Worm (Caenorhabditis elegans): Measurements from ENCODE around the gene F44A6.3.

ce11 chrX:10194327-10195096, 18.1 kb upstream of the F44A6.3 start, which contains the start of gene myrf-2:
- TF ChIP-seq unc-62 (GFP tag; optimal IDR thresholded peaks at IDR 0.05 in 1 of 2), result peak in 1 of 2 experiments; percentile 52
- no peak for TF ChIP-seq unc-62 (tag; optimal IDR thresholded peaks at IDR 0.05)
- no peak for TF ChIP-seq tag-97 (GFP tag; IDR thresholded peaks at IDR 0.05)
- TF ChIP-seq nhr-28 (tag; optimal IDR thresholded peaks at IDR 0.05), result peak; percentile 48
- no peak for TF ChIP-seq pha-4 (GFP tag; IDR thresholded peaks at IDR 0.05)
- TF ChIP-seq pha-4 (tag; optimal IDR thresholded peaks at IDR 0.05), result no peak
- TF ChIP-seq nhr-76 (tag; optimal IDR thresholded peaks at IDR 0.05), result no peak
- no peak for TF ChIP-seq Y5F2A.4 (GFP tag; optimal IDR thresholded peaks at IDR 0.05)
- no peak for TF ChIP-seq ceh-62 (tag; optimal IDR thresholded peaks at IDR 0.05)
- no peak for TF ChIP-seq lin-39 (tag; optimal IDR thresholded peaks at IDR 0.05)
- TF ChIP-seq fos-1 (tag; optimal IDR thresholded peaks at IDR 0.05), result no peak
- no peak for TF ChIP-seq nhr-77 (tag; optimal IDR thresholded peaks at IDR 0.05)
- no peak for TF ChIP-seq F49E8.2 (tag; optimal IDR thresholded peaks at IDR 0.05; ENCODE audit: borderline replicate concordance)
